Worm (Caenorhabditis elegans): ENCODE results near the gene T08G5.1.
"Not testable (repeated sequence)": the region's sequence is repeated elsewhere in the genome, so short reads cannot be mapped to it uniquely, and the experiment has no call there.

The T08G5.1 gene

DNA sequence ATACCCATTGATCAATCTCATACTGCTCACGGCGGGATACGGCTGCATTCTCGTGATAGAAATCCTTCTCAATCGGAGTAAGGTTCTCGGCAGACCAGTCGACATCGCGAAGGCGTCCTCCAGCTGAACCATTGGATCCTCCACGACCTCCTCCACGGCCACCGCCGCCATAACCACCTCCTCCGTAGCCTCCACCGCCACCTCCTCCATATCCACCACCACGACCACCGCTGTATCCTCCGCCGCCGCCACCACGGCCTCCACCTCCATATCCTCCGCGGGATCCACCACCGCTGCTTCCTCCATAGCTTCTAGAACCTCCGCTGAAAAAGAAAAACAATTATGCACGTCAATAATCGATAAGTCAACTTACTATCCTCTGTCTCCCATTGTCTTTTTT, 7.1 kb upstream of the T08G5.1 start:
- TF ChIP-seq him-1 (tag; optimal IDR thresholded peaks at IDR 0.05): no peak
- no peak for TF ChIP-seq dao-5 (tag; optimal IDR thresholded peaks at IDR 0.05)
- no peak for TF ChIP-seq W03F9.2 (tag; optimal IDR thresholded peaks at IDR 0.05)

DNA sequence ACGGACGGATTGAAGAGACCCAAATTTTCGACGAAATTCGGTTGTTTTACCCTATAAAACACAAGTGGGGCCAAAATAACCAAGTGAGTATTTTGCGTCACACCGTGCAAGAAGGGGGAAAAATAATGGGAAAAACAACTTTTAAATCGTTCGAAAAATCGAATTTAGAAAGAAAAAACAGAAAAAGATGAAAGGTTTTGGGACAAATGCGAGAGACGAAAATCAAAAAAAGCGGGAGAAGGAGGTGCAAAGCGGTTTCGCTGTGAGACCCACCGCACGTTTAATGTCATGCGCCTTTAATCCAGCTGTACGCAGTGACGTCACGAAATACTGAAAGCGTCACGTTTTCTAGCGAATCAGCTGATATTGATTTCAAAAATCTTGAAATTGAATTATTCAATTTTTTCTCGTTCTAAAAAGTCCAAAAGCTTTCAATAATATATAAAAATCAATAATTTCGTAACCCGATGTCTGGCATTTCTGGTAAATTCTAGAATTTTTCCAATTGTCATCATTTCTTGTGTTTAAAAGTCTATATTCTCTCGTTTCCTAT, 6.5 kb upstream of the T08G5.1 start, which contains the start of the genes ddx-17 and aip-1:
Gene ddx-17, minus strand, starts transcription at position 51 of the 553 bp plus-strand sequence.
Gene aip-1, plus strand, starts transcription at position 332 of the 553 bp plus-strand sequence.
- peak; percentile 68 for TF ChIP-seq him-1 (tag; optimal IDR thresholded peaks at IDR 0.05)
- peak; percentile 77 for TF ChIP-seq W03F9.2 (tag; optimal IDR thresholded peaks at IDR 0.05)
- TF ChIP-seq dao-5 (tag; optimal IDR thresholded peaks at IDR 0.05): no peak

DNA sequence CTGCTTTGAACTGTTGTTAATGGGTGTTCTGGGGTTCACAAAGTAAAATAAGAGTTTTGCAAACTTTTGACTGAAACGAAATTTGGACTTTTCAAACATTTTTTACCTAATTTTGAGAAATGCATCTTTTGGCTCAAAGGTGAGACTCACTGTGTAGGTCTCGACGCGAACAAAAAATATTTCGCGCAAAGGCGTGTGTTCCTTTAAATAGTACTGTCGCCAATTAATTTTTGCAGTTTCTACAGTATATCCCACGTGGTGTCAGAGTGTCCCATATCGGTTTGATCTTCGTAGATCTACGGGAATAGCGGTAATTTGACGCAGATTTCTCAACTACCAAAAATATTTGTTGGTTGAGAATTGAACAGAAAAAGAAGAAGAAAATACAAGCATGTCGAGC, 4.9 kb upstream of the T08G5.1 start:
- TF ChIP-seq dao-5 (tag; optimal IDR thresholded peaks at IDR 0.05) (no peak), W03F9.2 (tag; optimal IDR thresholded peaks at IDR 0.05) (no peak), him-1 (tag; optimal IDR thresholded peaks at IDR 0.05) (no peak)

DNA sequence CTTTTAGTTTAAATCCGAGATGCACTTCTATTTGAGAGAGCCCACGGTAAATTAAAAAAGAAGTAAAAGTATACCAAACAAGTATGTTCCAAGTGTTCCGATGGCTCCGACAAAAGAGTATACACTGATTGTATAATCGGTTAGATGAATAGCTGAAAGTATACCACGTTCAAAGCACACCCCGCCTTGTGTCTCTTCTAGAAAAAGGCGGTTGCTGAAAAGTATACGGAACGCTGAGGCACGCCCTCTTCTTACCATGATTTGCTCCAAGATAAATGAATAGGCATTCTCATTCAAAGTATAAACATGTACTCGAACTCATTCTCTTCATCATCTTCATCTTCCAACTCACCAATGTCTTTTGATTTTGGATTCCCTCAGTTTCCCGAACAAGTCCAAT, 4.2 kb upstream of the T08G5.1 start, which contains the start of gene end-3:
Gene end-3, plus strand, starts transcription at position 301 of the 400 bp plus-strand sequence.
- no peak for TF ChIP-seq him-1 (tag; optimal IDR thresholded peaks at IDR 0.05)
- TF ChIP-seq dao-5 (tag; optimal IDR thresholded peaks at IDR 0.05): no peak
- TF ChIP-seq W03F9.2 (tag; optimal IDR thresholded peaks at IDR 0.05): no peak

DNA sequence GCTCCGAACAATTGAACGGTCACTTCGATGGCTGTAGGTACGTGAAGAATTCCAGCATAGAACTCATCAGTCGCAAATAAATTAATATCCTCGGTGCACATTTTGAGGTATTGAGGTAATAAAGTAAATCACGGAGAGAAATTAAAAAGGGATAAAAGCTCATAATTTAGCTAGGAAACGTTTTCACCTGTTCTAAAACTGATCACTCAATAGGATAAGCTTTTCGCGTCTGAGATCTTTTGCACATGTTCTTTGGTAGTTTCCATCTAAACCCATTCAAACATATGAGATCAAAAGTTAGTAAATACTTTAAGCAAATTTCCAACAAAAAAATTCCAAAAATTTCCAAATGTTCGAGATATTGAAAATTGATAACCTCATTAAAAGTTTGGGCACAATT, 1.1 kb upstream of the T08G5.1 start, which contains the start of gene srh-308:
Gene srh-308, minus strand, starts transcription at position 101 of the 400 bp plus-strand sequence.
- TF ChIP-seq W03F9.2 (tag; optimal IDR thresholded peaks at IDR 0.05) (no peak), him-1 (tag; optimal IDR thresholded peaks at IDR 0.05) (no peak), dao-5 (tag; optimal IDR thresholded peaks at IDR 0.05) (no peak)

DNA sequence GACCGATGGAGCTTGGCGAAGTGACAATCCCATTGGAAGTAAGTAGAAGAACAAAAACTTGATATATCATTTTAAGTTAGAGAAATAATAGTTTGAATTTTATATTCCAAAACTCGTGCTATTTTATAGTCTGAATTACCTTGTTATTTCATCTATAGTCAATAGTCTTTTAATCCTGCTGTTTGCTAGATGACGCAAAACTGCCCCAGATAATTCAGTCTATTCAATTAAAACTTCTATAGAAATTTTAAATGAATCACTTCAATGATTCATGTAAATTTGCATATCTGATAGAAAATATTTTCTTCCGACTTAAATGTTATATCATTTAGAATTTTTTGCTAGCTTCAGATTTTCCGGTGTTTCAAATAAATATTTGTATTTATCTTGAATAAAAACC, 4.5 kb downstream of the T08G5.1 start, which contains the start of gene T08G5.15:
Gene T08G5.15, minus strand, starts transcription at position 101 of the 400 bp plus-strand sequence.
- TF ChIP-seq him-1 (tag; optimal IDR thresholded peaks at IDR 0.05) (no peak), W03F9.2 (tag; optimal IDR thresholded peaks at IDR 0.05) (no peak), dao-5 (tag; optimal IDR thresholded peaks at IDR 0.05) (no peak)

- TF ChIP-seq W03F9.2 (tag; optimal IDR thresholded peaks at IDR 0.05) (no peak), dao-5 (tag; optimal IDR thresholded peaks at IDR 0.05) (no peak), him-1 (tag; optimal IDR thresholded peaks at IDR 0.05) (no peak)
Measured at ce11 chrV:14026194-14026593, 7.6 kb downstream of the T08G5.1 start, which contains the start of gene T08G5.2. Gene T08G5.2, minus strand, starts transcription at chrV:14026294.

DNA sequence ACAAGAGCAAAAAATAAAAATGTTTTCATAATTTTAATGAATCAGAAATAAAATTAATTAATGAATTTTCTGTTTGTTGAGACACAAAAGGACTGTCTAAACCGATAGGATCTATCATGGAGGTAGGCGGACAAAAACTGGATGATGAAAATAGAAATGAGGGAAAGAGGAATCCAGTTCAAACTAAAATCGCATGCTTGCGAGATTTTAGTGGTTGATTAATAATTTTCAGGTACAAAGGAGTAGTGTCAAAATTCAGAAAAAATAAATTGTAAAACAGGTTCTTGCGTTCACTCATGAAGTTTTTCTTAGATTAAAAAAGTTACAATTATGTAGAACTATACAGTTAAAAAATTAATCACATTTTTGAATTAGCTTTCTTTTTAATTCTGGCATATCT, 8.8 kb downstream of the T08G5.1 start, which contains the start of gene T08G5.3:
Gene T08G5.3, minus strand, starts transcription at position 101 of the 400 bp plus-strand sequence.
- no peak for TF ChIP-seq W03F9.2 (tag; optimal IDR thresholded peaks at IDR 0.05)
- TF ChIP-seq him-1 (tag; optimal IDR thresholded peaks at IDR 0.05): no peak
- no peak for TF ChIP-seq dao-5 (tag; optimal IDR thresholded peaks at IDR 0.05)

DNA sequence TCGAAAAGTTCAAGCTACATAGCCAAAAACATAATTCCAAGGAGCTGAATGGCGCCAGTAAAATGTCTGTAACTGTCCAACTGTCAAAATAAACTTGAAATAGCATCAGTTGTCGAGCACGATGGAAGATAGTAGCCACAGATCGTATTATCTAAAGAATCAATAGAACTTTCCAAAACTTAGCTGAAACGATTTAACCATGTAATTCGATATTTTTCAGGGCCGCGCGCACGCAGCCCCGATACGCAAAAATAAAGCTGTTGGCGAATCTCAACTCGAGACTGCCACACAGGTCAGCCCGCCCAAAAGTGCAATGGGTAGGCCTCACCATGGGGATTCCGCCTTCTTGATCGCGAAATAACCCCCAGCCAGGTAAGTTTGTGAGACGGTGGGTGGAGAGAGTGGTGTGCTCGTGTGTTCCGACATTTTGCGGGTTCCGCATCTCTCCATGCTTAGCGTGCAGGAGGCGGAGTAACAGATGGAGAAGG, 9.7 kb downstream of the T08G5.1 start:
- TF ChIP-seq W03F9.2 (tag; optimal IDR thresholded peaks at IDR 0.05) (no peak), dao-5 (tag; optimal IDR thresholded peaks at IDR 0.05) (peak; percentile 20)

ce11 chrV:14033649-14034048, 15.1 kb downstream of the T08G5.1 start, which contains the start of gene ins-10:
Gene ins-10, plus strand, starts transcription at chrV:14033949.
- no peak for TF ChIP-seq dao-5 (tag; optimal IDR thresholded peaks at IDR 0.05)
- TF ChIP-seq W03F9.2 (tag; optimal IDR thresholded peaks at IDR 0.05): no peak
- TF ChIP-seq him-1 (tag; optimal IDR thresholded peaks at IDR 0.05): no peak

DNA sequence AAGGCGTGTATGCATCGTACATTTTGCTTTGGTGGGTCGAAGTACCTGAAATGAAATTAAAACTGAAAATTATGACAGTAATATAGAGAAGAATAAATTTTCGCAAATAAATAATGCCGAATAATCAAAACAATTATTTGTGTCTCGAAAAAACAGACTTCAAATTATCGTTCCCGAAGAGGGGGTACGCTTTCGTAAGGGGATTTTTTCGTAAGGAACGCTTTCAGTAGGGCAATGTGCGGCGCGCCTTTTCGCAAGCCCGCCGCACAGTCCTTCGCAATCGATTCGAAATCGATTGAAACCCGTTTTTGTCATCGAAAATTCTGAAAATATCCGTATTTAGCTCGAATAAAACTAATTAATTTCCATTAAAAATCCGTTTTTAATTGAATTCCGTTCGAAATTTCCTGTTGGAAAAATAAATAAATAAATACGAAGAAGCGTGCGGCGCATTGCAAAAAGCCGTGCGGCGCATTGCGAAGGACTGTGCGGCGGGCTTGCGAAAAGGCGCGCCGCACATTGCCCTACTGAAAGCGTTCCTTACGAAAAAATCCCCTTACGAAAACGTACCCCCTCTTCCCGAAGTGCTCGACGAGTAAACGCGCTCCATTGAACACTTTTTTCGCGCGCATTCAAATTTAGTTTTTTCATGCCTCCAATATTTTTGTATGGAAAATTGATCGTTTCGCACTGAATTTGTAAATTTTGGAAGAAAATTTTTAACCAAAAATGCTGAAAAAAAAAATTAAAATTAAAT, 19.9 kb downstream of the T08G5.1 start, which contains the start of gene vps-39:
Gene vps-39, minus strand, starts transcription at position 51 of the 757 bp plus-strand sequence.
- TF ChIP-seq dao-5, W03F9.2, him-1 (tag; optimal IDR thresholded peaks at IDR 0.05): not testable (repeated sequence)

ce11 chrV:14049274-14049673, 30.7 kb downstream of the T08G5.1 start, which contains the start of gene F58D12.1:
Gene F58D12.1, plus strand, starts transcription at chrV:14049574.
- not testable (repeated sequence) for TF ChIP-seq W03F9.2, dao-5, him-1 (tag; optimal IDR thresholded peaks at IDR 0.05)

- peak; percentile 71 for TF ChIP-seq W03F9.2 (tag; optimal IDR thresholded peaks at IDR 0.05)
- peak; percentile 65 for TF ChIP-seq him-1 (tag; optimal IDR thresholded peaks at IDR 0.05)
Measured at ce11 chrV:14055097-14055496, 36.5 kb downstream of the T08G5.1 start.

DNA sequence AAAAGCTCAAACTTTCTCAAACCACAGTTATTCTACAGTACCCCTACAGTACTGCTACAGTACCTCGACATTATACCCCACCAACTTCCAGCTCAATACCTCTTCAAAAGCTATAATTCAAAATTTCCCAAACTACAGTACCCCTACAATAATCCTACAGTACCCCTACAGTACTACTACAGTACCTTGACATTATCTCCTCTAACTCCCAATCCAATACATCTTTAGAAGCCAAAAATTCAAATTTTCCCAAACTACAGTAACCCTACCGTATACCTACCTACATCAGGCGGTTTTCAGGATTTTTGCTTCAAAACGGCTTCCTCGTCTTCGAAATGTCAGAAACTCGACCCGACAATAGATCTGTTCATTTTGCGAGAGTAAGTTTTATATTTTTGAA, 39.0 kb downstream of the T08G5.1 start, which contains the start of gene F58D12.3:
Gene F58D12.3, plus strand, starts transcription at position 301 of the 400 bp plus-strand sequence.
- TF ChIP-seq dao-5 (tag; optimal IDR thresholded peaks at IDR 0.05): no peak
- TF ChIP-seq W03F9.2 (tag; optimal IDR thresholded peaks at IDR 0.05): no peak
- TF ChIP-seq him-1 (tag; optimal IDR thresholded peaks at IDR 0.05): no peak
